Worm (Caenorhabditis elegans) whole organism, mixed stage, embryonic: ENCODE results near the gene zim-1.

Experiments used
- bed-3 ChIP-seq: fragments of 200-800 bp; sonication (Bioruptor generic); optimal IDR thresholded peaks from 3 replicates; lab custom pipeline; 2018; ENCODE audit warnings: mild to moderate bottlenecking, missing genetic modification characterization, moderate library complexity, missing compliant biosample characterization
- blmp-1 ChIP-seq: fragments of 150-350 bp; optimal IDR thresholded peaks from 2 replicates; lab custom pipeline; 2014; ENCODE audit warnings: missing biosample characterization, missing genetic modification characterization
- ceh-39 ChIP-seq: fragments of 150-350 bp; optimal IDR thresholded peaks from 2 replicates; lab custom pipeline; 2014; ENCODE audit warnings: missing biosample characterization, missing genetic modification characterization
- ceh-43 ChIP-seq: fragments of 200-800 bp; sonication (Bioruptor generic); optimal IDR thresholded peaks from 2 replicates; lab custom pipeline; 2018; ENCODE audit warnings: mild to moderate bottlenecking, missing genetic modification characterization, moderate library complexity, missing compliant biosample characterization
- ceh-83 ChIP-seq: fragments of 200-800 bp; sonication (Bioruptor generic); optimal IDR thresholded peaks from 2 replicates; lab custom pipeline; 2018; ENCODE audit warnings: mild to moderate bottlenecking, missing genetic modification characterization, missing compliant biosample characterization
- ces-1 ChIP-seq: fragments of 150-350 bp; optimal IDR thresholded peaks from 2 replicates; lab custom pipeline; 2014; ENCODE audit warnings: missing biosample characterization, missing genetic modification reagents, missing genetic modification characterization
- cnd-1 ChIP-seq: fragments of 200-800 bp; sonication (Bioruptor generic); optimal IDR thresholded peaks from 2 replicates; lab custom pipeline; 2018; ENCODE audit warnings: mild to moderate bottlenecking, missing genetic modification characterization, missing compliant biosample characterization
- elt-1 ChIP-seq: sonication (generic microtip); optimal IDR thresholded peaks from 2 replicates; lab custom pipeline; 2017; ENCODE audit warnings: missing genetic modification characterization, mild to moderate bottlenecking, missing compliant biosample characterization, antibody characterized with exemption, moderate library complexity, borderline replicate concordance; ENCODE audit not compliant: insufficient read depth
- elt-3 ChIP-seq: fragments of 150-350 bp; optimal IDR thresholded peaks from 2 replicates; lab custom pipeline; 2014; ENCODE audit warnings: missing biosample characterization, missing genetic modification characterization
- flh-1 ChIP-seq: fragments of 200-800 bp; sonication (Bioruptor generic); optimal IDR thresholded peaks from 2 replicates; lab custom pipeline; 2018; ENCODE audit warnings: mild to moderate bottlenecking, missing genetic modification characterization, moderate library complexity, missing compliant biosample characterization
- ham-2 ChIP-seq: fragments of 200-800 bp; sonication (Bioruptor generic); optimal IDR thresholded peaks from 2 replicates; lab custom pipeline; 2018; ENCODE audit warnings: mild to moderate bottlenecking, missing genetic modification characterization, missing compliant biosample characterization
- lin-13 ChIP-seq: fragments of 150-350 bp; optimal IDR thresholded peaks from 2 replicates; lab custom pipeline; 2014; ENCODE audit warnings: missing biosample characterization, missing genetic modification characterization
- lin-32 ChIP-seq: fragments of 200-800 bp; sonication (Bioruptor generic); optimal IDR thresholded peaks from 2 replicates; lab custom pipeline; 2018; ENCODE audit warnings: mild to moderate bottlenecking, missing genetic modification characterization, missing compliant biosample characterization
- lsy-2 ChIP-seq: fragments of 150-350 bp; optimal IDR thresholded peaks from 2 replicates; lab custom pipeline; 2014; ENCODE audit warnings: missing biosample characterization, missing genetic modification characterization
- mab-5 ChIP-seq: fragments of 150-350 bp; optimal IDR thresholded peaks from 2 replicates; lab custom pipeline; 2014; ENCODE audit warnings: missing biosample characterization, missing genetic modification characterization
- mep-1 ChIP-seq: fragments of 150-350 bp; optimal IDR thresholded peaks from 2 replicates; lab custom pipeline; 2017; ENCODE audit warnings: missing biosample characterization, missing genetic modification reagents, missing genetic modification characterization, inconsistent platforms
- mls-2 ChIP-seq: sonication (generic microtip); optimal IDR thresholded peaks from 2 replicates; lab custom pipeline; 2016; ENCODE audit warnings: mild to moderate bottlenecking, missing genetic modification characterization, moderate library complexity, missing compliant biosample characterization
- nhr-12 ChIP-seq: fragments of 150-350 bp; optimal IDR thresholded peaks from 2 replicates; lab custom pipeline; 2014; ENCODE audit warnings: missing biosample characterization, missing genetic modification characterization
- nhr-2 ChIP-seq: fragments of 150-350 bp; optimal IDR thresholded peaks from 2 replicates; lab custom pipeline; 2014; ENCODE audit warnings: missing biosample characterization, missing genetic modification characterization
- nhr-237 ChIP-seq: fragments of 150-350 bp; optimal IDR thresholded peaks from 2 replicates; lab custom pipeline; 2014; ENCODE audit warnings: missing biosample characterization, missing genetic modification characterization
- nhr-28 ChIP-seq: fragments of 150-350 bp; optimal IDR thresholded peaks from 2 replicates; lab custom pipeline; 2014; ENCODE audit warnings: missing biosample characterization, missing genetic modification characterization
- nhr-76 ChIP-seq: sonication (generic microtip); optimal IDR thresholded peaks from 2 replicates; lab custom pipeline; 2017; ENCODE audit warnings: missing biosample characterization, missing genetic modification characterization
- pha-4 ChIP-seq: fragments of 150-350 bp; optimal IDR thresholded peaks from 2 replicates; lab custom pipeline; 2018; ENCODE audit warnings: missing biosample characterization, missing genetic modification reagents, missing genetic modification characterization
- sem-2 ChIP-seq: fragments of 200-800 bp; sonication (Bioruptor generic); optimal IDR thresholded peaks from 2 replicates; lab custom pipeline; 2018; ENCODE audit warnings: mild to moderate bottlenecking, missing genetic modification characterization, missing compliant biosample characterization
- snpc-4 ChIP-seq: fragments of 150-350 bp; optimal IDR thresholded peaks from 2 replicates; lab custom pipeline; 2014; ENCODE audit warnings: missing biosample characterization, missing genetic modification characterization
- tbx-8 ChIP-seq: fragments of 200-800 bp; sonication (Bioruptor generic); optimal IDR thresholded peaks from 2 replicates; lab custom pipeline; 2018; ENCODE audit warnings: mild to moderate bottlenecking, missing genetic modification characterization, moderate library complexity, missing compliant biosample characterization
- unc-120 ChIP-seq: sonication (generic microtip); optimal IDR thresholded peaks from 2 replicates; lab custom pipeline; 2017; ENCODE audit warnings: missing genetic modification characterization, missing compliant biosample characterization; ENCODE audit not compliant: poor library complexity, severe bottlenecking
- unc-62 ChIP-seq: fragments of 150-350 bp; optimal IDR thresholded peaks from 2 replicates; lab custom pipeline; 2014; ENCODE audit warnings: missing biosample characterization, missing genetic modification reagents, missing genetic modification characterization
- zip-8 ChIP-seq: fragments of 150-350 bp; optimal IDR thresholded peaks from 2 replicates; lab custom pipeline; 2014; ENCODE audit warnings: missing biosample characterization, missing genetic modification characterization

The zim-1 gene

ce11 chrIV:10565282-10565681 is 18.4 kb downstream of the zim-1 start:
- TF ChIP-seq zip-8 (tag; lab: Kevin White, UChicago) (no peak), ces-1 (GFP tag; lab: Kevin White, UChicago) (peak; percentile 67)

DNA sequence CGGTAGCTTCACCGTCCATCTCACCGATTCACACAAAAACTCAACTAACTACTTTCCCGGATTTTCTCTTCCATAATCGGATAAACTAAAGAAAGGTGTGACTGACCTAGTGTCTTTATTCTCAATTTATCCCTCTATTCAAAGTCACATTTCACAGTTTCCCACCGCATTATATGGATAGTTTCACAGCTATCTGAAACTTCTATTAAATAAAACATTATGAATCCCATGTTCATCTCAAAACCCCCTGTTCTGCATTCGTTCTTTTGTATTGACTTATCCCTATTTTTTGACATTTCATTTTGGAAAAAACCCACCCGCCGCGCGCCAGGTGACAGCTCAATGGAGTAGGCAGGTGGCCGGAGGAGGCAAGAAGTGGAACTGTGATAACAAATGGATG is 20.9 kb downstream of the zim-1 start:
- TF ChIP-seq ceh-39 (tag; lab: Kevin White, UChicago) (no peak), mep-1 (no peak), ceh-43 (GFP tag; lab: Kevin White, UChicago) (no peak), ham-2 (GFP tag; lab: Kevin White, UChicago) (no peak), nhr-2 (tag; lab: Kevin White, UChicago) (no peak), flh-1 (GFP tag; lab: Kevin White, UChicago) (no peak), nhr-12 (tag; lab: Kevin White, UChicago) (no peak), elt-1 (tag; lab: Kevin White, UChicago) (no peak), elt-3 (no peak), zip-8 (tag; lab: Kevin White, UChicago) (no peak), nhr-76 (no peak), mls-2 (no peak), snpc-4 (tag; lab: Kevin White, UChicago) (no peak), sem-2 (GFP tag; lab: Kevin White, UChicago) (no peak), blmp-1 (tag; lab: Kevin White, UChicago) (no peak), lin-13 (no peak), nhr-28 (tag; lab: Kevin White, UChicago) (no peak)

ce11 chrIV:10570065-10570464 is 23.2 kb downstream of the zim-1 start:
- TF ChIP-seq zip-8 (tag; lab: Kevin White, UChicago): peak; percentile 37
- peak; percentile 41 for TF ChIP-seq elt-3
- peak; percentile 4 for TF ChIP-seq blmp-1 (tag; lab: Kevin White, UChicago)
- TF ChIP-seq nhr-12 (tag; lab: Kevin White, UChicago): no peak
- no peak for TF ChIP-seq nhr-237 (tag; lab: Kevin White, UChicago)

DNA sequence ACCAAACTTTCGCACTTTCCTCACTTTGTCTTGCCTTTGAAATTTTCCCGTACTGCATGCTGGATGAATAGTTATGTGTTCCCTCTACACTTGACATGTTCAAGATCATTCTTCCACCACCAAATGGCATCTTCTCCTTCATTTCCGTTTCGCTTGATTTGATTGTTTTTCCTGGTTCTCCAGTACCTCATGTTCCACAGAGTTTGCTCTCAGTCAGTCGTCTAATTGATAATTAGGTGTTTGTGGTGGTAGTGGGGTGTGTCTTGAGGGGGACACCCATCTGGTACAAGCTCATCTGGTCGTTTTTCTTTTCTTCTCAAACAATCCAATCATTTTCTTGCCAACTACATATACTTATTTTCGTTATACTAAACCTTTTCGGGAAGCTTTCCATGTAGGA is 24.1 kb downstream of the zim-1 start:
- TF ChIP-seq bed-3 (no peak), mep-1 (no peak), ces-1 (GFP tag; lab: Kevin White, UChicago) (peak; percentile 94), nhr-12 (tag; lab: Kevin White, UChicago) (no peak), pha-4 (tag; lab: Kevin White, UChicago) (no peak), nhr-76 (no peak)
- TF ChIP-seq, all 35 proteins: peak for 1

- TF ChIP-seq ces-1 (GFP tag; lab: Kevin White, UChicago) (peak; percentile 72), mep-1 (no peak), flh-1 (GFP tag; lab: Kevin White, UChicago) (no peak), nhr-2 (tag; lab: Kevin White, UChicago) (no peak)
- TF ChIP-seq, all 35 proteins: peak for 1
Observed at ce11 chrIV:10573471-10573870, 26.6 kb downstream of the zim-1 start.

- TF ChIP-seq cnd-1 (tag; lab: Kevin White, UChicago): no peak
- no peak for TF ChIP-seq ceh-43 (GFP tag; lab: Kevin White, UChicago)
- no peak for TF ChIP-seq sem-2 (GFP tag; lab: Kevin White, UChicago)
- TF ChIP-seq zip-8 (tag; lab: Kevin White, UChicago): no peak
- peak; percentile 35 for TF ChIP-seq ces-1 (GFP tag; lab: Kevin White, UChicago)
- TF ChIP-seq unc-120 (tag; lab: Kevin White, UChicago): no peak
Observed at ce11 chrIV:10574471-10574870, 27.6 kb downstream of the zim-1 start.

ce11 chrIV:10576050-10576449 is 29.2 kb downstream of the zim-1 start, which contains the start of gene efn-2:
Gene efn-2, plus strand, starts transcription at chrIV:10576350.
- TF ChIP-seq ceh-83 (GFP tag; lab: Kevin White, UChicago) (no peak), nhr-28 (tag; lab: Kevin White, UChicago) (no peak), lin-32 (GFP tag; lab: Kevin White, UChicago) (no peak), lsy-2 (tag; lab: Kevin White, UChicago) (no peak), mep-1 (no peak), tbx-8 (GFP tag; lab: Kevin White, UChicago) (no peak), nhr-76 (no peak), flh-1 (GFP tag; lab: Kevin White, UChicago) (no peak), cnd-1 (tag; lab: Kevin White, UChicago) (no peak), pha-4 (tag; lab: Kevin White, UChicago) (no peak), mab-5 (tag; lab: Kevin White, UChicago) (no peak), unc-62 (no peak), ces-1 (GFP tag; lab: Kevin White, UChicago) (no peak), ham-2 (GFP tag; lab: Kevin White, UChicago) (no peak)
